Fruit fly (Drosophila melanogaster): Measurements from ENCODE around the gene Ilp2.
"Not testable (repeated sequence)": the region's sequence is repeated elsewhere in the genome, so short reads cannot be mapped to it uniquely, and the experiment has no call there.

DNA sequence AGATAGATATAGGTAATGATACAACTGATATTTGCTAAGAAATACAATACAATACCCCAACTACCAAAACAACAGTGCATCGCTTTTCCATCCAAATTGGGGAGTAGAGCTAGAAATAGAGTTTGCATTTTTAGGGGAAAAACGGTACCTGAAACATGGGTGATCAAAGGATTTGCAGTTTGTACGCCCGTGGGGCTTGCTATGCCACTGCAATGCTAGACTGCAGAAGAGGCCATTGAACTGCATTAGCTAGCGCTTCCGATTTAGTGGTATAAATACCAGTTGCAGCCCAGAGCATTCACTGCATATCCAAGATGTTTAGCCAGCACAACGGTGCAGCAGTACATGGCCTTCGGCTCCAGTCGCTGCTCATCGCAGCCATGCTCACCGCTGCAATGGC, 1.4 kb upstream of the Ilp2 start, which contains the start of gene Ilp1:
- TF ChIP-seq CG16779 (tag; optimal IDR thresholded peaks at IDR 0.05); CG9139 (GFP tag; optimal IDR thresholded peaks at IDR 0.05); Blimp-1 (GFP tag; optimal IDR thresholded peaks at IDR 0.05); CG34406 (GFP tag; optimal IDR thresholded peaks at IDR 0.05); CG11902 (GFP tag; optimal IDR thresholded peaks at IDR 0.05); CG32006 (GFP tag; optimal IDR thresholded peaks at IDR 0.05); CG6163 (GFP tag; IDR thresholded peaks at IDR 0.05); Met (GFP tag; optimal IDR thresholded peaks at IDR 0.05); Hr39 (GFP tag; optimal IDR thresholded peaks at IDR 0.05); topi (GFP tag; optimal IDR thresholded peaks at IDR 0.05); CG6792 (GFP tag; optimal IDR thresholded peaks at IDR 0.05): not testable (repeated sequence)
